Worm (Caenorhabditis elegans) whole organism, early embryonic: ENCODE measurements around the gene F28A10.1.
A peak's percentile ranks its signal among the peaks of the same experiment; 100 is the strongest.
"Not testable (repeated sequence)": the region's sequence is repeated elsewhere in the genome, so short reads cannot be mapped to it uniquely, and the experiment has no call there.

Experiments
- B0310.2 ChIP-seq: sonication (generic microtip); optimal IDR thresholded peaks from 2 replicates; lab custom pipeline; 2016; ENCODE audit warnings: mild to moderate bottlenecking, missing genetic modification characterization, missing compliant biosample characterization
- F13C5.2 ChIP-seq: sonication (generic microtip); optimal IDR thresholded peaks from 2 replicates; lab custom pipeline; 2017; ENCODE audit warnings: mild to moderate bottlenecking, missing genetic modification characterization, inconsistent platforms, missing compliant biosample characterization
- aly-1 ChIP-seq: sonication (generic microtip); optimal IDR thresholded peaks from 2 replicates; lab custom pipeline; 2016; ENCODE audit warnings: missing genetic modification characterization, missing compliant biosample characterization
- ama-1 ChIP-seq: fragments of 150-350 bp; optimal IDR thresholded peaks from 2 replicates; lab custom pipeline; 2014
- ceh-13 ChIP-seq: fragments of 200-800 bp; sonication (Bioruptor generic); optimal IDR thresholded peaks from 2 replicates; lab custom pipeline; 2018; ENCODE audit warnings: mild to moderate bottlenecking, missing genetic modification characterization, missing compliant biosample characterization
- ceh-36 ChIP-seq: sonication (generic microtip); optimal IDR thresholded peaks from 2 replicates; lab custom pipeline; 2016; ENCODE audit warnings: missing genetic modification characterization, inconsistent platforms, missing compliant biosample characterization
- ets-7 ChIP-seq: sonication (generic microtip); optimal IDR thresholded peaks from 2 replicates; lab custom pipeline; 2016; ENCODE audit warnings: missing genotype, missing genetic modification characterization, missing compliant biosample characterization
- flt-1 ChIP-seq: fragments of 200-800 bp; sonication (Bioruptor generic); IDR thresholded peaks from 2 replicates; pipeline ENCODE4 v1.3.6; 2022; ENCODE audit warnings: missing genetic modification characterization, missing compliant biosample characterization
- hmbx-1 ChIP-seq: sonication (generic microtip); optimal IDR thresholded peaks from 2 replicates; lab custom pipeline; 2016; ENCODE audit warnings: mild to moderate bottlenecking, missing genetic modification characterization, missing compliant biosample characterization
- hmg-4 ChIP-seq: fragments of 200-800 bp; sonication (Bioruptor generic); optimal IDR thresholded peaks from 2 replicates; lab custom pipeline; 2018; ENCODE audit warnings: mild to moderate bottlenecking, missing genetic modification characterization, missing compliant biosample characterization
- hnd-1 ChIP-seq: sonication (generic microtip); optimal IDR thresholded peaks from 2 replicates; lab custom pipeline; 2016; ENCODE audit warnings: missing genetic modification characterization, missing compliant biosample characterization
- pes-1 ChIP-seq: fragments of 200-800 bp; sonication (Bioruptor generic); IDR thresholded peaks from 2 replicates; pipeline ENCODE4 v1.3.6; 2022; ENCODE audit warnings: missing genetic modification reagents, missing genetic modification characterization, missing compliant biosample characterization
- scrt-1 ChIP-seq: fragments of 200-800 bp; sonication (Bioruptor generic); IDR thresholded peaks from 2 replicates; pipeline ENCODE4 v1.3.6; 2022; ENCODE audit warnings: missing genetic modification characterization, missing compliant biosample characterization
- sea-1 ChIP-seq: fragments of 200-800 bp; sonication (Bioruptor generic); conservative IDR thresholded peaks from 2 replicates; pipeline ENCODE4 v1.3.6; 2022; ENCODE audit warnings: missing genetic modification characterization, missing compliant biosample characterization
- tbx-11 ChIP-seq: fragments of 200-800 bp; sonication (Bioruptor generic); IDR thresholded peaks from 2 replicates; pipeline ENCODE4 v1.3.6; 2022; ENCODE audit warnings: missing genetic modification characterization, missing compliant biosample characterization
- tbx-37 ChIP-seq: fragments of 200-800 bp; sonication (Bioruptor generic); conservative IDR thresholded peaks from 2 replicates; pipeline ENCODE4 v1.3.6; 2022; ENCODE audit warnings: missing genetic modification reagents, missing genetic modification characterization, missing compliant biosample characterization
- tra-4 ChIP-seq: sonication (generic microtip); optimal IDR thresholded peaks from 2 replicates; lab custom pipeline; 2017; ENCODE audit warnings: missing genetic modification characterization, missing compliant biosample characterization

Gene F28A10.1

ce11 chrII:848519-848918 lies 22.9 kb downstream of the F28A10.1 start, which contains the start of the genes acdh-9 and F28A10.13:
TSS of gene acdh-9 (minus strand) at chrII:848603.
TSS of gene F28A10.13 (plus strand) at chrII:848812.
- no peak for TF ChIP-seq hmg-4 (GFP tag; lab: Kevin White, UChicago)
- no peak for TF ChIP-seq ets-7 (tag; lab: Kevin White, UChicago)
- no peak for TF ChIP-seq ama-1 (lab: Kevin White, UChicago)
- no peak for TF ChIP-seq hnd-1
- no peak for TF ChIP-seq pes-1 (GFP tag; lab: Robert Waterston, UW)
- TF ChIP-seq tbx-11 (GFP tag; lab: Robert Waterston, UW) = no peak
- TF ChIP-seq aly-1 (tag; lab: Kevin White, UChicago) = no peak
- TF ChIP-seq ceh-13 (GFP tag; lab: Kevin White, UChicago) = no peak
- TF ChIP-seq tbx-37 (GFP tag; lab: Robert Waterston, UW) = no peak
- TF ChIP-seq flt-1 (GFP tag; lab: Robert Waterston, UW) = no peak
- TF ChIP-seq sea-1 (GFP tag; lab: Robert Waterston, UW) = no peak
- no peak for TF ChIP-seq F13C5.2 (tag; lab: Kevin White, UChicago)
- no peak for TF ChIP-seq scrt-1 (GFP tag; lab: Robert Waterston, UW)
- TF ChIP-seq B0310.2 (tag; lab: Kevin White, UChicago) = no peak
- TF ChIP-seq tra-4 (tag; lab: Kevin White, UChicago) = no peak
- TF ChIP-seq ceh-36 = no peak
- no peak for TF ChIP-seq hmbx-1 (tag; lab: Kevin White, UChicago)

ce11 chrII:850567-850966 lies 24.9 kb downstream of the F28A10.1 start, which contains the start of gene F28A10.5:
TSS of gene F28A10.5 (minus strand) at chrII:850667.
- not testable (repeated sequence) for TF ChIP-seq B0310.2 (tag; lab: Kevin White, UChicago); ets-7 (tag; lab: Kevin White, UChicago); scrt-1 (GFP tag; lab: Robert Waterston, UW)

ce11 chrII:861564-861963 lies 35.9 kb downstream of the F28A10.1 start, which contains the start of gene Y46B2A.4:
TSS of gene Y46B2A.4 (plus strand) at chrII:861864.
- no peak for TF ChIP-seq B0310.2 (tag; lab: Kevin White, UChicago)
- TF ChIP-seq hmbx-1 (tag; lab: Kevin White, UChicago) = no peak
- TF ChIP-seq F13C5.2 (tag; lab: Kevin White, UChicago) = no peak
- TF ChIP-seq tbx-37 (GFP tag; lab: Robert Waterston, UW) = no peak

ce11 chrII:866801-867200 lies 41.2 kb downstream of the F28A10.1 start, which contains the start of gene Y46B2A.3:
TSS of gene Y46B2A.3 (minus strand) at chrII:866901.
- TF ChIP-seq scrt-1 (GFP tag; lab: Robert Waterston, UW) (no peak), hnd-1 (no peak), flt-1 (GFP tag; lab: Robert Waterston, UW) (no peak)

- TF ChIP-seq hnd-1 (no peak), F13C5.2 (tag; lab: Kevin White, UChicago) (no peak), ama-1 (lab: Kevin White, UChicago) (no peak), flt-1 (GFP tag; lab: Robert Waterston, UW) (no peak), tbx-11 (GFP tag; lab: Robert Waterston, UW) (no peak), hmg-4 (GFP tag; lab: Kevin White, UChicago) (no peak), hmbx-1 (tag; lab: Kevin White, UChicago) (no peak), ceh-13 (GFP tag; lab: Kevin White, UChicago) (no peak), scrt-1 (GFP tag; lab: Robert Waterston, UW) (no peak), tbx-37 (GFP tag; lab: Robert Waterston, UW) (no peak), aly-1 (tag; lab: Kevin White, UChicago) (no peak), sea-1 (GFP tag; lab: Robert Waterston, UW) (no peak), B0310.2 (tag; lab: Kevin White, UChicago) (no peak), tra-4 (tag; lab: Kevin White, UChicago) (no peak), ceh-36 (no peak), pes-1 (GFP tag; lab: Robert Waterston, UW) (no peak), ets-7 (tag; lab: Kevin White, UChicago) (no peak)
Measured at ce11 chrII:868240-868864, 42.7 kb downstream of the F28A10.1 start, which contains the start of gene fbxc-51. TSS of gene fbxc-51 (plus strand) at chrII:868814.

- TF ChIP-seq aly-1 (tag; lab: Kevin White, UChicago) (no peak), hmbx-1 (tag; lab: Kevin White, UChicago) (no peak), F13C5.2 (tag; lab: Kevin White, UChicago) (no peak), sea-1 (GFP tag; lab: Robert Waterston, UW) (no peak), flt-1 (GFP tag; lab: Robert Waterston, UW) (no peak), tbx-11 (GFP tag; lab: Robert Waterston, UW) (no peak), ceh-13 (GFP tag; lab: Kevin White, UChicago) (no peak)
Measured at ce11 chrII:869316-869715, 43.7 kb downstream of the F28A10.1 start.

ce11 chrII:872993-873787 lies 47.6 kb downstream of the F28A10.1 start, which contains the start of gene alg-2:
TSS of gene alg-2 (plus strand) at chrII:873212.
- no peak for TF ChIP-seq tbx-37 (GFP tag; lab: Robert Waterston, UW)
- no peak for TF ChIP-seq flt-1 (GFP tag; lab: Robert Waterston, UW)
- TF ChIP-seq hmbx-1 (tag; lab: Kevin White, UChicago) = no peak
- TF ChIP-seq scrt-1 (GFP tag; lab: Robert Waterston, UW) = no peak
- no peak for TF ChIP-seq hnd-1
- TF ChIP-seq pes-1 (GFP tag; lab: Robert Waterston, UW) = peak; percentile 61
- no peak for TF ChIP-seq ets-7 (tag; lab: Kevin White, UChicago)
- TF ChIP-seq tbx-11 (GFP tag; lab: Robert Waterston, UW) = no peak
